Fruit fly (Drosophila melanogaster) whole organism, embryonic: ENCODE data around the gene SmD1.

Experiments
- Ada2b ChIP-seq: fragments of 200-800 bp; sonication (Bioruptor generic); IDR thresholded peaks from 2 replicates; pipeline ENCODE4 v1.3.6; 2022; ENCODE audit warnings: missing biosample characterization, missing genetic modification characterization
- Adf1 ChIP-seq: fragments of 200-800 bp; sonication (Bioruptor generic); IDR thresholded peaks from 2 replicates; pipeline ENCODE4 v1.3.6; 2022; ENCODE audit warnings: missing biosample characterization, missing genetic modification characterization
- Aef1 ChIP-seq: fragments of 200-800 bp; sonication (Bioruptor generic); IDR thresholded peaks from 3 replicates; pipeline ENCODE4 v1.3.6; 2022; ENCODE audit warnings: missing biosample characterization, missing genetic modification characterization
- CG10959 ChIP-seq: fragments of 200-800 bp; sonication (Bioruptor generic); IDR thresholded peaks from 2 replicates; pipeline ENCODE4 v1.3.6; 2022; ENCODE audit warnings: missing biosample characterization, missing genetic modification characterization
- CG10979 ChIP-seq: fragments of 200-800 bp; sonication (Bioruptor generic); optimal IDR thresholded peaks from 2 replicates; lab custom pipeline; 2018; ENCODE audit warnings: missing biosample characterization, mild to moderate bottlenecking, missing genetic modification characterization, moderate library complexity
- CG11696 ChIP-seq: fragments of 200-800 bp; sonication (Bioruptor generic); IDR thresholded peaks from 2 replicates; pipeline ENCODE4 v1.3.6; 2022; ENCODE audit warnings: missing biosample characterization, missing genetic modification characterization
- CG12659 ChIP-seq: fragments of 200-800 bp; sonication (Bioruptor generic); optimal IDR thresholded peaks from 3 replicates; lab custom pipeline; 2017; ENCODE audit warnings: mild to moderate bottlenecking, missing biosample characterization, missing genetic modification reagents, missing genetic modification characterization
- CG13123 ChIP-seq: fragments of 200-800 bp; sonication (Bioruptor generic); optimal IDR thresholded peaks from 2 replicates; lab custom pipeline; 2016; ENCODE audit warnings: missing biosample characterization, missing genetic modification characterization
- CG15073 ChIP-seq: fragments of 200-800 bp; sonication (Bioruptor generic); optimal IDR thresholded peaks from 2 replicates; lab custom pipeline; 2016; ENCODE audit warnings: missing biosample characterization, missing genetic modification characterization
- CG15479 ChIP-seq: fragments of 200-800 bp; sonication (Bioruptor generic); optimal IDR thresholded peaks from 3 replicates; lab custom pipeline; 2019; ENCODE audit warnings: missing biosample characterization, mild to moderate bottlenecking, missing genetic modification characterization, moderate library complexity
- CG15696 ChIP-seq: fragments of 200-800 bp; sonication (Bioruptor generic); optimal IDR thresholded peaks from 2 replicates; lab custom pipeline; 2019; ENCODE audit warnings: missing biosample characterization, mild to moderate bottlenecking, missing genetic modification characterization, moderate library complexity
- CG18262 ChIP-seq: fragments of 200-800 bp; optimal IDR thresholded peaks from 3 replicates; lab custom pipeline; 2019; ENCODE audit warnings: missing biosample characterization, mild to moderate bottlenecking, missing genetic modification characterization, moderate library complexity
- CG2116 ChIP-seq: fragments of 200-800 bp; sonication (Bioruptor generic); optimal IDR thresholded peaks from 3 replicates; lab custom pipeline; 2018; ENCODE audit warnings: missing biosample characterization, mild to moderate bottlenecking, missing genetic modification characterization
- CG2875 ChIP-seq: fragments of 200-800 bp; sonication (Bioruptor generic); optimal IDR thresholded peaks from 2 replicates; lab custom pipeline; 2017; ENCODE audit warnings: missing biosample characterization, mild to moderate bottlenecking, missing genetic modification characterization, missing genetic modification reagents
- CG3163 ChIP-seq: fragments of 200-800 bp; sonication (Bioruptor generic); optimal IDR thresholded peaks from 3 replicates; lab custom pipeline; 2016; ENCODE audit warnings: missing biosample characterization, missing genetic modification characterization
- CG4360 ChIP-seq: fragments of 200-800 bp; sonication (Bioruptor generic); IDR thresholded peaks from 2 replicates; pipeline ENCODE4 v1.3.6; 2022; ENCODE audit warnings: missing biosample characterization, missing genetic modification characterization
- CG4424 ChIP-seq: fragments of 200-800 bp; sonication (Bioruptor generic); optimal IDR thresholded peaks from 3 replicates; lab custom pipeline; 2016; ENCODE audit warnings: missing biosample characterization, missing genetic modification characterization
- CG6175 ChIP-seq: fragments of 200-800 bp; sonication (Bioruptor generic); IDR thresholded peaks from 3 replicates; pipeline ENCODE4 v1.3.6; 2022; ENCODE audit warnings: missing biosample characterization, missing genetic modification characterization
- CG6854 ChIP-seq: fragments of 200-800 bp; sonication (Bioruptor generic); optimal IDR thresholded peaks from 3 replicates; lab custom pipeline; 2017; ENCODE audit warnings: missing biosample characterization, mild to moderate bottlenecking, missing genetic modification characterization
- CG7372 ChIP-seq: fragments of 200-800 bp; sonication (Bioruptor generic); IDR thresholded peaks from 2 replicates; pipeline ENCODE4 v1.3.6; 2022; ENCODE audit warnings: missing biosample characterization, missing genetic modification characterization
- Chrac-16 ChIP-seq: fragments of 200-800 bp; sonication (Bioruptor generic); optimal IDR thresholded peaks from 3 replicates; lab custom pipeline; 2016; ENCODE audit warnings: missing biosample characterization, missing genetic modification characterization
- Dll ChIP-seq: fragments of 200-800 bp; sonication (Bioruptor generic); IDR thresholded peaks from 4 replicates; pipeline ENCODE4 v1.3.6; 2022; ENCODE audit warnings: missing biosample characterization, missing genetic modification characterization; ENCODE audit not compliant: partially characterized antibody
- Doc3 ChIP-seq: fragments of 200-800 bp; sonication (Bioruptor generic); IDR thresholded peaks from 3 replicates; pipeline ENCODE4 v1.3.6; 2022; ENCODE audit warnings: missing biosample characterization, missing genetic modification characterization; ENCODE audit not compliant: partially characterized antibody
- H2.0 ChIP-seq: fragments of 200-800 bp; sonication (Bioruptor generic); IDR thresholded peaks from 2 replicates; pipeline ENCODE4 v1.3.6; 2022; ENCODE audit warnings: missing biosample characterization, missing genetic modification characterization
- Hr3 ChIP-seq: fragments of 200-800 bp; sonication (Bioruptor generic); optimal IDR thresholded peaks from 3 replicates; lab custom pipeline; 2016; ENCODE audit warnings: missing biosample characterization, missing genetic modification characterization
- Kr ChIP-seq: fragments of 200-800 bp; sonication (Bioruptor generic); optimal IDR thresholded peaks from 2 replicates; lab custom pipeline; 2017; ENCODE audit warnings: missing biosample characterization, mild to moderate bottlenecking, missing genetic modification characterization
- Med ChIP-seq: fragments of 200-800 bp; sonication (Bioruptor generic); peaks from one replicate; lab custom pipeline; 2016; ENCODE audit warnings: missing biosample characterization, missing genetic modification characterization, mild to moderate bottlenecking, inconsistent platforms, moderate library complexity
- NC2α ChIP-seq: fragments of 200-800 bp; sonication (Bioruptor generic); optimal IDR thresholded peaks from 2 replicates; lab custom pipeline; 2016; ENCODE audit warnings: missing biosample characterization, missing genetic modification characterization
- Spps ChIP-seq: fragments of 200-800 bp; sonication (Bioruptor generic); optimal IDR thresholded peaks from 2 replicates; lab custom pipeline; 2018; ENCODE audit warnings: missing biosample characterization, mild to moderate bottlenecking, missing genetic modification characterization
- Xbp1 ChIP-seq: fragments of 200-800 bp; sonication (Bioruptor generic); optimal IDR thresholded peaks from 3 replicates; lab custom pipeline; 2016; ENCODE audit warnings: missing biosample characterization, mild to moderate bottlenecking, missing genetic modification characterization
- ab ChIP-seq: fragments of 200-800 bp; sonication (Bioruptor generic); optimal IDR thresholded peaks from 2 replicates; lab custom pipeline; 2016; ENCODE audit warnings: missing biosample characterization, missing genetic modification characterization
- bowl ChIP-seq: fragments of 200-800 bp; sonication (Bioruptor generic); IDR thresholded peaks from 2 replicates; pipeline ENCODE4 v1.3.6; 2022; ENCODE audit warnings: missing biosample characterization, missing genetic modification characterization
- ci ChIP-seq: fragments of 200-800 bp; sonication (Bioruptor generic); IDR thresholded peaks from 3 replicates; pipeline ENCODE4 v1.3.6; 2022; ENCODE audit warnings: missing biosample characterization, missing genetic modification characterization
- crol ChIP-seq: fragments of 200-800 bp; sonication (Bioruptor generic); IDR thresholded peaks from 2 replicates; pipeline ENCODE4 v1.3.6; 2022; ENCODE audit warnings: missing biosample characterization, missing genetic modification characterization
- dm ChIP-seq: fragments of 200-800 bp; sonication (Bioruptor generic); optimal IDR thresholded peaks from 3 replicates; lab custom pipeline; 2016; ENCODE audit warnings: missing biosample characterization, missing genetic modification characterization
- eve ChIP-seq, 2 experiments: fragments of >200 bp; optimal IDR thresholded peaks; 2 replicates each; lab custom pipeline; 2017; ENCODE audit warnings: missing biosample characterization in 2 of 2, missing genetic modification characterization in 2 of 2
- fru ChIP-seq: fragments of >200 bp; optimal IDR thresholded peaks from 2 replicates; lab custom pipeline; 2017
- grau ChIP-seq: fragments of 200-800 bp; optimal IDR thresholded peaks from 3 replicates; lab custom pipeline; 2019; ENCODE audit warnings: missing biosample characterization, mild to moderate bottlenecking, missing genetic modification characterization, moderate library complexity
- gsb-n ChIP-seq: fragments of 200-800 bp; sonication (Bioruptor generic); optimal IDR thresholded peaks from 3 replicates; lab custom pipeline; 2018; ENCODE audit warnings: missing biosample characterization, mild to moderate bottlenecking, missing genetic modification characterization
- hb ChIP-seq: fragments of 200-800 bp; sonication (Bioruptor generic); IDR thresholded peaks from 3 replicates; pipeline ENCODE4 v1.3.6; 2022; ENCODE audit warnings: missing biosample characterization, missing genetic modification characterization; ENCODE audit not compliant: partially characterized antibody
- hth ChIP-seq: fragments of >200 bp; optimal IDR thresholded peaks from 2 replicates; lab custom pipeline; 2017; ENCODE audit warnings: inconsistent platforms
- jigr1 ChIP-seq: fragments of 200-800 bp; sonication (Bioruptor generic); IDR thresholded peaks from 3 replicates; pipeline ENCODE4 v1.3.6; 2022; ENCODE audit warnings: missing biosample characterization, missing genetic modification characterization
- jumu ChIP-seq: fragments of 200-800 bp; sonication (Bioruptor generic); optimal IDR thresholded peaks from 3 replicates; lab custom pipeline; 2016; ENCODE audit warnings: missing biosample characterization, missing genetic modification characterization
- kah ChIP-seq: fragments of 200-800 bp; sonication (Bioruptor generic); optimal IDR thresholded peaks from 2 replicates; lab custom pipeline; 2018; ENCODE audit warnings: missing biosample characterization, mild to moderate bottlenecking, missing genetic modification characterization
- nom ChIP-seq: fragments of 200-800 bp; sonication (Bioruptor generic); optimal IDR thresholded peaks from 2 replicates; lab custom pipeline; 2017; ENCODE audit warnings: missing biosample characterization, missing genetic modification characterization, mild to moderate bottlenecking, moderate library complexity, missing genetic modification reagents
- org-1 ChIP-seq: fragments of 200-800 bp; sonication (Bioruptor generic); optimal IDR thresholded peaks from 2 replicates; lab custom pipeline; 2017; ENCODE audit warnings: missing biosample characterization, missing genetic modification characterization
- rib ChIP-seq: fragments of 200-800 bp; sonication (Bioruptor generic); IDR thresholded peaks from 2 replicates; pipeline ENCODE4 v1.3.6; 2022; ENCODE audit warnings: missing biosample characterization, missing genetic modification characterization
- slou ChIP-seq: fragments of 200-800 bp; sonication (Bioruptor generic); optimal IDR thresholded peaks from 3 replicates; lab custom pipeline; 2016; ENCODE audit warnings: missing biosample characterization, missing genetic modification characterization
- slp2 ChIP-seq: fragments of 200-800 bp; sonication (Bioruptor generic); optimal IDR thresholded peaks from 2 replicates; lab custom pipeline; 2016; ENCODE audit warnings: missing biosample characterization, missing genetic modification characterization
- ssp ChIP-seq: fragments of 200-800 bp; sonication (Bioruptor generic); IDR thresholded peaks from 2 replicates; pipeline ENCODE4 v1.3.6; 2022; ENCODE audit warnings: missing biosample characterization, missing genetic modification characterization
- tap ChIP-seq: fragments of 200-800 bp; optimal IDR thresholded peaks from 3 replicates; lab custom pipeline; 2019; ENCODE audit warnings: missing biosample characterization, mild to moderate bottlenecking, missing genetic modification characterization, moderate library complexity
- toy ChIP-seq: fragments of 200-800 bp; sonication (Bioruptor generic); IDR thresholded peaks from 2 replicates; pipeline ENCODE4 v1.3.6; 2022; ENCODE audit warnings: missing biosample characterization, missing genetic modification characterization
- zf30C ChIP-seq: fragments of 200-800 bp; sonication (Bioruptor generic); optimal IDR thresholded peaks from 3 replicates; lab custom pipeline; 2018; ENCODE audit warnings: missing biosample characterization, mild to moderate bottlenecking, missing genetic modification characterization

SmD1 gene

dm6 chr3L:12754769-12755189, 20.4 kb upstream of the SmD1 start, which contains the start of the genes CG10973 and Vps13D (continued):
- TF ChIP-seq Doc3 (GFP tag; lab: Robert Waterston, UW): peak; percentile 88
- no peak for TF ChIP-seq jumu (GFP tag; lab: Kevin White, UChicago)
- TF ChIP-seq CG4360 (GFP tag; lab: Robert Waterston, UW): peak; percentile 41; the same call in 1 of the 2 replicates
- TF ChIP-seq H2.0: no peak
- no peak for TF ChIP-seq gsb-n (tag; lab: Kevin White, UChicago)
- peak; percentile 95 for TF ChIP-seq Dll (GFP tag; lab: Robert Waterston, UW)
- no peak for TF ChIP-seq CG15696 (tag; lab: Kevin White, UChicago)
- TF ChIP-seq CG10979 (tag; lab: Kevin White, UChicago): no peak
- TF ChIP-seq slou (GFP tag; lab: Kevin White, UChicago): peak; percentile 57
- TF ChIP-seq CG11696 (GFP tag; lab: Robert Waterston, UW): peak; percentile 51; the same call in 1 of the 2 replicates
- TF ChIP-seq eve (GFP tag; optimal IDR thresholded peaks at IDR 0.05; lab: Kevin White, UChicago): peak in 1 of 2 experiments; percentile 66
- peak; percentile 12 for TF ChIP-seq slp2 (GFP tag; lab: Kevin White, UChicago)
- TF ChIP-seq kah (GFP tag; lab: Kevin White, UChicago): peak; percentile 85
- peak; percentile 36 for TF ChIP-seq org-1 (GFP tag; lab: Kevin White, UChicago)
- TF ChIP-seq Hr3 (GFP tag; lab: Kevin White, UChicago): peak; percentile 39
- peak; percentile 82 for TF ChIP-seq CG12659 (GFP tag; lab: Kevin White, UChicago)
- no peak for TF ChIP-seq bowl (GFP tag; lab: Robert Waterston, UW)
- no peak for TF ChIP-seq CG15073 (GFP tag; lab: Kevin White, UChicago)
- TF ChIP-seq zf30C (GFP tag; lab: Kevin White, UChicago): no peak
- TF ChIP-seq crol (GFP tag; lab: Robert Waterston, UW): no peak
- peak; percentile 11 for TF ChIP-seq Chrac-16 (GFP tag; lab: Kevin White, UChicago)
- no peak for TF ChIP-seq dm (GFP tag; lab: Kevin White, UChicago)
- no peak for TF ChIP-seq fru
- no peak for TF ChIP-seq CG6175 (GFP tag; lab: Robert Waterston, UW)
- no peak for TF ChIP-seq hth (lab: Kevin White, UChicago)
- no peak for TF ChIP-seq CG3163 (GFP tag; lab: Kevin White, UChicago)
- TF ChIP-seq Xbp1 (GFP tag; lab: Kevin White, UChicago): no peak
- no peak for TF ChIP-seq Aef1 (GFP tag; lab: Robert Waterston, UW)
- no peak for TF ChIP-seq ci (GFP tag; lab: Robert Waterston, UW)
- no peak for TF ChIP-seq jigr1 (GFP tag; lab: Robert Waterston, UW)
- TF ChIP-seq nom (GFP tag; lab: Kevin White, UChicago): no peak
- TF ChIP-seq Adf1 (GFP tag; lab: Robert Waterston, UW): no peak
- no peak for TF ChIP-seq Med (GFP tag; lab: Kevin White, UChicago)
- no peak for TF ChIP-seq NC2α
- TF ChIP-seq CG4424 (GFP tag; lab: Kevin White, UChicago): peak; percentile 52
- TF ChIP-seq Ada2b (GFP tag; lab: Robert Waterston, UW): no peak; the same call in 1 of the 2 replicates
- TF ChIP-seq tap (tag; lab: Kevin White, UChicago): no peak
- 0 out of 2 replicates have a peak, but pooled peaks have one; percentile 25 for TF ChIP-seq ssp (GFP tag; lab: Robert Waterston, UW)
- no peak for TF ChIP-seq Kr
- TF ChIP-seq ab (GFP tag; lab: Kevin White, UChicago): no peak
- no peak for TF ChIP-seq Spps (tag; lab: Kevin White, UChicago)
- peak; percentile 81 for TF ChIP-seq CG2875 (GFP tag; lab: Kevin White, UChicago)
- TF ChIP-seq CG6854 (GFP tag; lab: Kevin White, UChicago): no peak
- TF ChIP-seq hb: peak; percentile 79
- no peak for TF ChIP-seq CG15479 (GFP tag; lab: Kevin White, UChicago)
- TF ChIP-seq grau (tag; lab: Kevin White, UChicago): no peak
- no peak for TF ChIP-seq toy (GFP tag; lab: Robert Waterston, UW)
- no peak for TF ChIP-seq CG10959
- TF ChIP-seq CG7372 (GFP tag; lab: Robert Waterston, UW): no peak
- TF ChIP-seq CG2116 (GFP tag; lab: Kevin White, UChicago): peak; percentile 86
- no peak for TF ChIP-seq rib
- no peak for TF ChIP-seq CG18262 (tag; lab: Kevin White, UChicago)
- peak; percentile 20 for TF ChIP-seq CG13123 (GFP tag; lab: Kevin White, UChicago)
